In genomic region chr3R:30870317-30870878, dm6 we compare ENCODE assay signal across 1 fruit fly cellular context.
TF ChIP-seq lines count a peak whose summit lies in the region.

No protein-coding gene starts in this region.

TF ChIP-seq in whole organism, embryonic, 481 proteins besides CTCF, POLR2A, EP300 and RAD21 (continued from another document and continues in another):
- peak; percentile 16; the same call in 1 of the 2 replicates for TF ChIP-seq Ada2b (GFP tag; IDR thresholded peaks at IDR 0.05; lab: Robert Waterston, UW)
- peak; percentile 15 for TF ChIP-seq gem (tag; optimal IDR thresholded peaks at IDR 0.05; lab: Kevin White, UChicago)
- TF ChIP-seq CG18011 (GFP tag; optimal IDR thresholded peaks at IDR 0.05; lab: Kevin White, UChicago), result no peak
- no peak for TF ChIP-seq pb (GFP tag; optimal IDR thresholded peaks at IDR 0.05; lab: Kevin White, UChicago)
- no peak for TF ChIP-seq D19B (GFP tag; optimal IDR thresholded peaks at IDR 0.05; lab: Kevin White, UChicago)
- TF ChIP-seq row (GFP tag; IDR thresholded peaks at IDR 0.05; lab: Robert Waterston, UW), result no peak
- TF ChIP-seq CG1792 (GFP tag; optimal IDR thresholded peaks at IDR 0.05; lab: Kevin White, UChicago), result no peak
- TF ChIP-seq CG11085 (GFP tag; IDR thresholded peaks at IDR 0.05; lab: Robert Waterston, UW), result 0 out of 2 replicates have a peak, but pooled peaks have one; percentile 16
- no peak for TF ChIP-seq tna (GFP tag; IDR thresholded peaks at IDR 0.05; lab: Robert Waterston, UW; ENCODE audit: partially characterized antibody)
- no peak for TF ChIP-seq ind (GFP tag; optimal IDR thresholded peaks at IDR 0.05; lab: Kevin White, UChicago)
- no peak for TF ChIP-seq CG7357 (GFP tag; IDR thresholded peaks at IDR 0.05; lab: Robert Waterston, UW)
- TF ChIP-seq fd96Cb (tag; optimal IDR thresholded peaks at IDR 0.05; lab: Kevin White, UChicago), result no peak
- peak; percentile 2 for TF ChIP-seq gfzf (GFP tag; optimal IDR thresholded peaks at IDR 0.05; lab: Kevin White, UChicago)
- peak; percentile 69 for TF ChIP-seq pita (GFP tag; optimal IDR thresholded peaks at IDR 0.05; lab: Kevin White, UChicago)
- peak; percentile 53 for TF ChIP-seq stwl (tag; optimal IDR thresholded peaks at IDR 0.05; lab: Kevin White, UChicago)
- peak; percentile 60 for TF ChIP-seq CG8290 (GFP tag; optimal IDR thresholded peaks at IDR 0.05; lab: Kevin White, UChicago)
- TF ChIP-seq CG8290 (tag; optimal IDR thresholded peaks at IDR 0.05; lab: Kevin White, UChicago), result peak in 1 of 2 experiments; percentile 29
- no peak for TF ChIP-seq Oaz (GFP tag; IDR thresholded peaks at IDR 0.05; lab: Robert Waterston, UW)
- TF ChIP-seq CG33213 (GFP tag; optimal IDR thresholded peaks at IDR 0.05; lab: Kevin White, UChicago), result no peak
- no peak for TF ChIP-seq salm (tag; optimal IDR thresholded peaks at IDR 0.05; lab: Kevin White, UChicago)
- no peak for TF ChIP-seq CG10431 (GFP tag; optimal IDR thresholded peaks at IDR 0.05; lab: Kevin White, UChicago)
- peak; percentile 49 for TF ChIP-seq sens (GFP tag; lab: Kevin White, UChicago)
- TF ChIP-seq CG13287 (GFP tag; IDR thresholded peaks at IDR 0.05; lab: Robert Waterston, UW; ENCODE audit: partially characterized antibody), result peak; percentile 19; the same call in 1 of the 2 replicates
- no peak for TF ChIP-seq CG11247 (GFP tag; IDR thresholded peaks at IDR 0.05; lab: Robert Waterston, UW)
- TF ChIP-seq tup (GFP tag; optimal IDR thresholded peaks at IDR 0.05; lab: Kevin White, UChicago), result no peak
- no peak for TF ChIP-seq gsb-n (tag; optimal IDR thresholded peaks at IDR 0.05; lab: Kevin White, UChicago)
- TF ChIP-seq crc (GFP tag; optimal IDR thresholded peaks at IDR 0.05; lab: Kevin White, UChicago), result no peak
- no peak for TF ChIP-seq Mrtf (GFP tag; IDR thresholded peaks at IDR 0.05; lab: Robert Waterston, UW)
- no peak for TF ChIP-seq Fer1 (GFP tag; optimal IDR thresholded peaks at IDR 0.05; lab: Kevin White, UChicago)
- no peak for TF ChIP-seq ERR (GFP tag; optimal IDR thresholded peaks at IDR 0.05; lab: Kevin White, UChicago)
- no peak for TF ChIP-seq en (GFP tag; optimal IDR thresholded peaks at IDR 0.05; lab: Kevin White, UChicago)
- no peak for TF ChIP-seq CG10321 (GFP tag; IDR thresholded peaks at IDR 0.05; lab: Robert Waterston, UW)
- TF ChIP-seq gsb (GFP tag; IDR thresholded peaks at IDR 0.05; lab: Robert Waterston, UW), result no peak
- TF ChIP-seq Scr (GFP tag; IDR thresholded peaks at IDR 0.05; lab: Robert Waterston, UW; ENCODE audit: partially characterized antibody), result no peak
- TF ChIP-seq dan (GFP tag; IDR thresholded peaks at IDR 0.05; lab: Robert Waterston, UW), result no peak
- TF ChIP-seq Awh (GFP tag; IDR thresholded peaks at IDR 0.05; lab: Robert Waterston, UW), result no peak
- TF ChIP-seq CG31224 (GFP tag; IDR thresholded peaks at IDR 0.05; lab: Robert Waterston, UW), result no peak
- TF ChIP-seq CG11695 (GFP tag; IDR thresholded peaks at IDR 0.05; lab: Robert Waterston, UW), result no peak
- 0 out of 3 replicates have a peak, but pooled peaks have one; percentile 10 for TF ChIP-seq CG6791 (GFP tag; IDR thresholded peaks at IDR 0.05; lab: Robert Waterston, UW; ENCODE audit: partially characterized antibody)
- TF ChIP-seq CG18764 (GFP tag; optimal IDR thresholded peaks at IDR 0.05; lab: Kevin White, UChicago), result no peak
- no peak for TF ChIP-seq tx (GFP tag; optimal IDR thresholded peaks at IDR 0.05; lab: Kevin White, UChicago)
- TF ChIP-seq Eip74EF (GFP tag; optimal IDR thresholded peaks at IDR 0.05; lab: Kevin White, UChicago), result no peak
- TF ChIP-seq Opbp (GFP tag; IDR thresholded peaks at IDR 0.05; lab: Robert Waterston, UW; ENCODE audit: partially characterized antibody), result no peak
- TF ChIP-seq Ssrp (tag; optimal IDR thresholded peaks at IDR 0.05; lab: Kevin White, UChicago), result no peak
- no peak for TF ChIP-seq YL-1 (GFP tag; optimal IDR thresholded peaks at IDR 0.05; lab: Kevin White, UChicago)
- no peak for TF ChIP-seq zen (tag; optimal IDR thresholded peaks at IDR 0.05; lab: Kevin White, UChicago)
- no peak for TF ChIP-seq corto (GFP tag; optimal IDR thresholded peaks at IDR 0.05; lab: Kevin White, UChicago)
- TF ChIP-seq Rfx (GFP tag; IDR thresholded peaks at IDR 0.05; lab: Robert Waterston, UW), result peak; percentile 53
- TF ChIP-seq pros (GFP tag; optimal IDR thresholded peaks at IDR 0.05; lab: Kevin White, UChicago), result no peak
- TF ChIP-seq Ets97D (GFP tag; optimal IDR thresholded peaks at IDR 0.05; lab: Kevin White, UChicago), result peak; percentile 8
- no peak for TF ChIP-seq lola (GFP tag; optimal IDR thresholded peaks at IDR 0.05; lab: Kevin White, UChicago)
- no peak for TF ChIP-seq CG11696 (GFP tag; IDR thresholded peaks at IDR 0.05; lab: Robert Waterston, UW)
- no peak for TF ChIP-seq Camta (GFP tag; optimal IDR thresholded peaks at IDR 0.05; lab: Kevin White, UChicago)
- TF ChIP-seq Six4 (GFP tag; optimal IDR thresholded peaks at IDR 0.05; lab: Kevin White, UChicago), result no peak
- no peak for TF ChIP-seq Atf-2 (GFP tag; optimal IDR thresholded peaks at IDR 0.05; lab: Kevin White, UChicago)
- no peak for TF ChIP-seq MTF-1 (GFP tag; optimal IDR thresholded peaks at IDR 0.05; lab: Kevin White, UChicago; ENCODE audit: borderline replicate concordance)
- peak; percentile 11; the same call in 1 of the 2 replicates for TF ChIP-seq MBD-R2 (GFP tag; IDR thresholded peaks at IDR 0.05; lab: Robert Waterston, UW)
- TF ChIP-seq CG9932 (GFP tag; IDR thresholded peaks at IDR 0.05; lab: Robert Waterston, UW), result peak; percentile 26; the same call in 1 of the 2 replicates
- no peak for TF ChIP-seq CG4854 (GFP tag; optimal IDR thresholded peaks at IDR 0.05; lab: Kevin White, UChicago)
- TF ChIP-seq E2f2 (GFP tag; IDR thresholded peaks at IDR 0.05; lab: Robert Waterston, UW), result no peak
- no peak for TF ChIP-seq CG2202 (tag; optimal IDR thresholded peaks at IDR 0.05; lab: Kevin White, UChicago)
- TF ChIP-seq hbn (GFP tag; IDR thresholded peaks at IDR 0.05; lab: Robert Waterston, UW; ENCODE audit: partially characterized antibody), result no peak
- peak; percentile 33 for TF ChIP-seq CG7839 (tag; optimal IDR thresholded peaks at IDR 0.05; lab: Kevin White, UChicago)
- TF ChIP-seq CG32532 (GFP tag; IDR thresholded peaks at IDR 0.05; lab: Robert Waterston, UW), result no peak
- no peak for TF ChIP-seq ci (GFP tag; IDR thresholded peaks at IDR 0.05; lab: Robert Waterston, UW)
- TF ChIP-seq shn (GFP tag; optimal IDR thresholded peaks at IDR 0.05; lab: Kevin White, UChicago), result no peak
- TF ChIP-seq zfh1 (GFP tag; IDR thresholded peaks at IDR 0.05; lab: Robert Waterston, UW), result 0 out of 3 replicates have a peak, but pooled peaks have one; percentile 6
- TF ChIP-seq gce (GFP tag; IDR thresholded peaks at IDR 0.05; lab: Robert Waterston, UW), result no peak
- no peak for TF ChIP-seq Aef1 (GFP tag; IDR thresholded peaks at IDR 0.05; lab: Robert Waterston, UW)
- peak; percentile 16 for TF ChIP-seq Lhr (GFP tag; optimal IDR thresholded peaks at IDR 0.05; lab: Kevin White, UChicago)
- TF ChIP-seq CG42726 (GFP tag; IDR thresholded peaks at IDR 0.05; lab: Robert Waterston, UW; ENCODE audit: partially characterized antibody), result peak; percentile 34; the same call in 1 of the 2 replicates
- no peak for TF ChIP-seq CG31441 (GFP tag; IDR thresholded peaks at IDR 0.05; lab: Robert Waterston, UW)
- no peak for TF ChIP-seq B-H1 (GFP tag; IDR thresholded peaks at IDR 0.05; lab: Robert Waterston, UW)
- no peak for TF ChIP-seq sisA (GFP tag; IDR thresholded peaks at IDR 0.05; lab: Robert Waterston, UW)
- TF ChIP-seq Stat92E (GFP tag; optimal IDR thresholded peaks at IDR 0.05; lab: Kevin White, UChicago), result no peak
- no peak for TF ChIP-seq NK7.1 (GFP tag; optimal IDR thresholded peaks at IDR 0.05; lab: Kevin White, UChicago)
- TF ChIP-seq CG9876 (GFP tag; optimal IDR thresholded peaks at IDR 0.05; lab: Kevin White, UChicago), result no peak
- no peak for TF ChIP-seq otp (GFP tag; IDR thresholded peaks at IDR 0.05; lab: Robert Waterston, UW)
- no peak for TF ChIP-seq eyg (GFP tag; optimal IDR thresholded peaks at IDR 0.05; lab: Kevin White, UChicago)
- no peak for TF ChIP-seq CG12744 (GFP tag; optimal IDR thresholded peaks at IDR 0.05; lab: Kevin White, UChicago)
- TF ChIP-seq TFAM (GFP tag; optimal IDR thresholded peaks at IDR 0.05; lab: Kevin White, UChicago), result no peak
- TF ChIP-seq CG30403 (GFP tag; optimal IDR thresholded peaks at IDR 0.05; lab: Kevin White, UChicago), result no peak
- no peak for TF ChIP-seq CG12071 (GFP tag; optimal IDR thresholded peaks at IDR 0.05; lab: Kevin White, UChicago)
- no peak for TF ChIP-seq CG8478 (optimal IDR thresholded peaks at IDR 0.05; lab: Kevin White, UChicago)
- no peak for TF ChIP-seq cato (GFP tag; optimal IDR thresholded peaks at IDR 0.05; lab: Kevin White, UChicago; ENCODE audit: borderline replicate concordance)
- no peak for TF ChIP-seq CG13296 (GFP tag; optimal IDR thresholded peaks at IDR 0.05; lab: Kevin White, UChicago)
- peak; percentile 66 for TF ChIP-seq Ets65A (GFP tag; lab: Kevin White, UChicago)
- no peak for TF ChIP-seq odd (GFP tag; optimal IDR thresholded peaks at IDR 0.05; lab: Kevin White, UChicago)
- no peak for TF ChIP-seq CG9817 (tag; optimal IDR thresholded peaks at IDR 0.05; lab: Kevin White, UChicago)
- TF ChIP-seq Dfd (GFP tag; optimal IDR thresholded peaks at IDR 0.05; lab: Kevin White, UChicago), result no peak
- no peak for TF ChIP-seq cg (GFP tag; optimal IDR thresholded peaks at IDR 0.05; lab: Kevin White, UChicago)
- TF ChIP-seq CG16813 (GFP tag; IDR thresholded peaks at IDR 0.05; lab: Robert Waterston, UW; ENCODE audit: partially characterized antibody), result no peak
- TF ChIP-seq pum (GFP tag; optimal IDR thresholded peaks at IDR 0.05; lab: Kevin White, UChicago), result no peak
- TF ChIP-seq so (GFP tag; IDR thresholded peaks at IDR 0.05; lab: Robert Waterston, UW), result no peak
- peak; percentile 20; the same call in 1 of the 2 replicates for TF ChIP-seq vvl (GFP tag; IDR thresholded peaks at IDR 0.05; lab: Robert Waterston, UW)
- no peak for TF ChIP-seq Bdp1 (GFP tag; optimal IDR thresholded peaks at IDR 0.05; lab: Kevin White, UChicago)
- TF ChIP-seq sr (GFP tag; IDR thresholded peaks at IDR 0.05; lab: Robert Waterston, UW), result no peak
- no peak for TF ChIP-seq Spps (tag; optimal IDR thresholded peaks at IDR 0.05; lab: Kevin White, UChicago)
- no peak for TF ChIP-seq nerfin-2 (GFP tag; IDR thresholded peaks at IDR 0.05; lab: Robert Waterston, UW; ENCODE audit: partially characterized antibody)
- no peak for TF ChIP-seq Optix (GFP tag; IDR thresholded peaks at IDR 0.05; lab: Robert Waterston, UW)
- TF ChIP-seq klu (GFP tag; IDR thresholded peaks at IDR 0.05; lab: Robert Waterston, UW), result no peak
- TF ChIP-seq CG12942 (GFP tag; optimal IDR thresholded peaks at IDR 0.05; lab: Kevin White, UChicago), result no peak
- no peak for TF ChIP-seq CG11723 (GFP tag; optimal IDR thresholded peaks at IDR 0.05; lab: Kevin White, UChicago)
- no peak for TF ChIP-seq tio (GFP tag; optimal IDR thresholded peaks at IDR 0.05; lab: Kevin White, UChicago)
- no peak for TF ChIP-seq CG17385 (GFP tag; optimal IDR thresholded peaks at IDR 0.05; lab: Kevin White, UChicago)
- TF ChIP-seq oc (tag; optimal IDR thresholded peaks at IDR 0.05; lab: Kevin White, UChicago), result peak; percentile 17
- no peak for TF ChIP-seq crp (GFP tag; optimal IDR thresholded peaks at IDR 0.05; lab: Kevin White, UChicago)
- no peak for TF ChIP-seq ems (GFP tag; optimal IDR thresholded peaks at IDR 0.05; lab: Kevin White, UChicago)
- TF ChIP-seq CG1647 (GFP tag; optimal IDR thresholded peaks at IDR 0.05; lab: Kevin White, UChicago), result no peak
- no peak for TF ChIP-seq p53 (GFP tag; optimal IDR thresholded peaks at IDR 0.05; lab: Kevin White, UChicago)
- TF ChIP-seq Trl (optimal IDR thresholded peaks at IDR 0.05; lab: Kevin White, UChicago), result no peak
- TF ChIP-seq Trl (GFP tag; optimal IDR thresholded peaks at IDR 0.05; lab: Kevin White, UChicago), result no peak
- TF ChIP-seq Med (GFP tag; lab: Kevin White, UChicago), result peak; percentile 73
- no peak for TF ChIP-seq CG10543 (GFP tag; optimal IDR thresholded peaks at IDR 0.05; lab: Kevin White, UChicago)
- TF ChIP-seq zen2 (GFP tag; IDR thresholded peaks at IDR 0.05; lab: Robert Waterston, UW; ENCODE audit: partially characterized antibody), result no peak
- TF ChIP-seq lilli (GFP tag; optimal IDR thresholded peaks at IDR 0.05; lab: Kevin White, UChicago), result no peak
- no peak for TF ChIP-seq Hr3 (GFP tag; optimal IDR thresholded peaks at IDR 0.05; lab: Kevin White, UChicago)
- TF ChIP-seq dpn (GFP tag; optimal IDR thresholded peaks at IDR 0.05; lab: Kevin White, UChicago), result peak in 1 of 2 experiments; percentile 3
- TF ChIP-seq CG17186 (GFP tag; optimal IDR thresholded peaks at IDR 0.05; lab: Kevin White, UChicago), result no peak
- no peak for TF ChIP-seq unpg (GFP tag; optimal IDR thresholded peaks at IDR 0.05; lab: Kevin White, UChicago)
- TF ChIP-seq Dip3 (GFP tag; optimal IDR thresholded peaks at IDR 0.05; lab: Kevin White, UChicago), result no peak
- TF ChIP-seq lmd (GFP tag; IDR thresholded peaks at IDR 0.05; lab: Robert Waterston, UW), result no peak
- no peak for TF ChIP-seq Dref (GFP tag; IDR thresholded peaks at IDR 0.05; lab: Robert Waterston, UW)
- TF ChIP-seq Ravus (GFP tag; IDR thresholded peaks at IDR 0.05; lab: Robert Waterston, UW), result no peak
- no peak for TF ChIP-seq ssp (GFP tag; IDR thresholded peaks at IDR 0.05; lab: Robert Waterston, UW)
- TF ChIP-seq mirr (GFP tag; optimal IDR thresholded peaks at IDR 0.05; lab: Kevin White, UChicago), result no peak
- no peak for TF ChIP-seq maf-S (GFP tag; optimal IDR thresholded peaks at IDR 0.05; lab: Kevin White, UChicago)
- no peak for TF ChIP-seq CG18599 (GFP tag; optimal IDR thresholded peaks at IDR 0.05; lab: Kevin White, UChicago)
- TF ChIP-seq bab2 (GFP tag; optimal IDR thresholded peaks at IDR 0.05; lab: Kevin White, UChicago), result no peak
- TF ChIP-seq CG11560 (tag; IDR thresholded peaks at IDR 0.05; lab: Robert Waterston, UW), result no peak
- peak; percentile 43 for TF ChIP-seq CG11504 (tag; optimal IDR thresholded peaks at IDR 0.05; lab: Kevin White, UChicago)
- no peak for TF ChIP-seq CG12659 (GFP tag; optimal IDR thresholded peaks at IDR 0.05; lab: Kevin White, UChicago)
- TF ChIP-seq ttk (GFP tag; IDR thresholded peaks at IDR 0.05; lab: Robert Waterston, UW), result no peak
- TF ChIP-seq Bgb (GFP tag; IDR thresholded peaks at IDR 0.05; lab: Robert Waterston, UW; ENCODE audit: partially characterized antibody), result peak; percentile 24; the same call in 1 of the 2 replicates
- TF ChIP-seq slou (GFP tag; optimal IDR thresholded peaks at IDR 0.05; lab: Kevin White, UChicago), result no peak
- TF ChIP-seq CG4282 (GFP tag; optimal IDR thresholded peaks at IDR 0.05; lab: Kevin White, UChicago), result no peak
- TF ChIP-seq wdn (GFP tag; IDR thresholded peaks at IDR 0.05; lab: Robert Waterston, UW), result no peak
